Worm (Caenorhabditis elegans): ENCODE results near the gene pals-25.
A peak's percentile ranks its signal among the peaks of the same experiment; 100 is the strongest.

Gene pals-25

ce11 chrIII:165390-165789 lies 31.1 kb downstream of the pals-25 start, which contains the start of gene F40G9.7:
Gene F40G9.7, plus strand, starts transcription at chrIII:165690.
- TF ChIP-seq B0261.1 (tag; optimal IDR thresholded peaks at IDR 0.05) = no peak
- TF ChIP-seq fkh-3 (tag; optimal IDR thresholded peaks at IDR 0.05) = no peak
- no peak for TF ChIP-seq snpc-4 (GFP tag; optimal IDR thresholded peaks at IDR 0.05)
- no peak for TF ChIP-seq snpc-4 (tag; optimal IDR thresholded peaks at IDR 0.05)
- TF ChIP-seq attf-3 (GFP tag; conservative IDR thresholded peaks at IDR 0.05) = no peak
- no peak for TF ChIP-seq atf-7 (tag; optimal IDR thresholded peaks at IDR 0.05)
- no peak for TF ChIP-seq cebp-1 (GFP tag; IDR thresholded peaks at IDR 0.05)
- TF ChIP-seq cebp-1 (tag; optimal IDR thresholded peaks at IDR 0.05) = no peak
- TF ChIP-seq F57C9.4 (tag; optimal IDR thresholded peaks at IDR 0.05) = no peak
- TF ChIP-seq F33H1.4 (GFP tag; IDR thresholded peaks at IDR 0.05) = no peak
- no peak for TF ChIP-seq rpc-1 (optimal IDR thresholded peaks at IDR 0.05)
- no peak for TF ChIP-seq rpc-1 (tag; optimal IDR thresholded peaks at IDR 0.05)
- TF ChIP-seq D2030.7 (GFP tag; IDR thresholded peaks at IDR 0.05) = no peak
- no peak for TF ChIP-seq B0019.2 (GFP tag; conservative IDR thresholded peaks at IDR 0.05)
- TF ChIP-seq egl-44 (GFP tag; IDR thresholded peaks at IDR 0.05) = no peak
- no peak for TF ChIP-seq egl-18 (GFP tag; IDR thresholded peaks at IDR 0.05)
- no peak for TF ChIP-seq dpl-1 (GFP tag; optimal IDR thresholded peaks at IDR 0.05)

- TF ChIP-seq zfh-2 (GFP tag; conservative IDR thresholded peaks at IDR 0.05) = peak; percentile 82
- peak; percentile 85 for TF ChIP-seq egrh-3 (GFP tag; IDR thresholded peaks at IDR 0.05)
Measured at ce11 chrIII:168376-168775, 34.1 kb downstream of the pals-25 start.

ce11 chrIII:169478-169877 lies 35.2 kb downstream of the pals-25 start, which contains the start of gene F40G9.18:
Gene F40G9.18, minus strand, starts transcription at chrIII:169578.
- TF ChIP-seq snpc-3.4 (tag; optimal IDR thresholded peaks at IDR 0.05) = no peak
- TF ChIP-seq zim-3 (tag; optimal IDR thresholded peaks at IDR 0.05) = no peak
- TF ChIP-seq C06A6.2 (GFP tag; conservative IDR thresholded peaks at IDR 0.05) = no peak
- no peak for TF ChIP-seq F23B12.7 (tag; optimal IDR thresholded peaks at IDR 0.05; ENCODE audit: insufficient read depth)
- TF ChIP-seq Y95B8A.8 (GFP tag; IDR thresholded peaks at IDR 0.05) = no peak
- no peak for TF ChIP-seq ztf-25 (GFP tag; IDR thresholded peaks at IDR 0.05)
- no peak for TF ChIP-seq lir-1 (GFP tag; conservative IDR thresholded peaks at IDR 0.05)
- TF ChIP-seq dpl-1 (GFP tag; optimal IDR thresholded peaks at IDR 0.05) = no peak
- TF ChIP-seq ceh-79 (tag; optimal IDR thresholded peaks at IDR 0.05) = no peak

- TF ChIP-seq hsf-1 (GFP tag; IDR thresholded peaks at IDR 0.05) (no peak), sptf-2 (GFP tag; optimal IDR thresholded peaks at IDR 0.05) (no peak), nfya-1 (tag; optimal IDR thresholded peaks at IDR 0.05; ENCODE audit: borderline replicate concordance, insufficient read depth) (no peak), pha-4 (tag; optimal IDR thresholded peaks at IDR 0.05) (no peak), F10E7.11 (tag; optimal IDR thresholded peaks at IDR 0.05) (no peak), nhr-27 (tag; optimal IDR thresholded peaks at IDR 0.05) (no peak), nhr-80 (tag; optimal IDR thresholded peaks at IDR 0.05) (no peak), lin-40 (tag; optimal IDR thresholded peaks at IDR 0.05) (no peak), madf-3 (GFP tag; IDR thresholded peaks at IDR 0.05) (no peak), ztf-25 (GFP tag; IDR thresholded peaks at IDR 0.05) (no peak), ztf-26 (tag; optimal IDR thresholded peaks at IDR 0.05) (no peak), hlh-12 (tag; optimal IDR thresholded peaks at IDR 0.05) (no peak), ztf-22 (GFP tag; optimal IDR thresholded peaks at IDR 0.05) (no peak), ets-4 (GFP tag; optimal IDR thresholded peaks at IDR 0.05) (no peak), aptf-2 (GFP tag; conservative IDR thresholded peaks at IDR 0.05) (no peak), egrh-3 (GFP tag; IDR thresholded peaks at IDR 0.05) (no peak)
Measured at ce11 chrIII:171617-172016, 37.3 kb downstream of the pals-25 start, which contains the start of the genes F40G9.9 and F40G9.12. Gene F40G9.9, minus strand, starts transcription at chrIII:171717. Gene F40G9.12, plus strand, starts transcription at chrIII:171847.
